Worm (Caenorhabditis elegans) whole organism, young adult: Measurements from ENCODE around the gene C24D10.4.
"Not testable (repeated sequence)": the region's sequence is repeated elsewhere in the genome, so short reads cannot be mapped to it uniquely, and the experiment has no call there.

ENCODE experiments used
- B0336.3 ChIP-seq: fragments of 200-800 bp; sonication (Bioruptor generic); IDR thresholded peaks from 2 replicates; pipeline ENCODE4 v1.3.6; 2022; ENCODE audit warnings: missing genetic modification characterization, missing compliant biosample characterization
- C17E4.6 ChIP-seq: fragments of 200-800 bp; sonication (Bioruptor generic); IDR thresholded peaks from 2 replicates; pipeline ENCODE4 v1.3.6; 2022; ENCODE audit warnings: missing genetic modification reagents, missing genetic modification characterization, missing compliant biosample characterization
- F23B12.7 ChIP-seq: sonication (generic microtip); optimal IDR thresholded peaks from 2 replicates; lab custom pipeline; 2017; ENCODE audit warnings: missing genetic modification characterization, mild to moderate bottlenecking, missing compliant biosample characterization, antibody characterized with exemption, moderate library complexity; ENCODE audit not compliant: insufficient read depth
- F33H1.4 ChIP-seq: fragments of 200-800 bp; sonication (Bioruptor generic); IDR thresholded peaks from 2 replicates; pipeline ENCODE4 v1.3.6; 2022; ENCODE audit warnings: missing genetic modification reagents, missing genetic modification characterization, missing compliant biosample characterization
- F49E8.2 ChIP-seq: sonication (generic microtip); optimal IDR thresholded peaks from 3 replicates; lab custom pipeline; 2017; ENCODE audit warnings: missing genetic modification characterization, mild to moderate bottlenecking, missing compliant biosample characterization, antibody characterized with exemption, moderate library complexity; ENCODE audit not compliant: insufficient read depth
- Y56A3A.18 ChIP-seq: fragments of 200-800 bp; sonication (Bioruptor generic); IDR thresholded peaks from 2 replicates; pipeline ENCODE4 v1.3.6; 2022; ENCODE audit warnings: missing genetic modification reagents, missing genetic modification characterization, missing compliant biosample characterization
- aptf-2 ChIP-seq: fragments of 200-800 bp; sonication (Bioruptor generic); conservative IDR thresholded peaks from 2 replicates; pipeline ENCODE4 v1.3.6; 2022; ENCODE audit warnings: missing genetic modification reagents, missing genetic modification characterization, missing compliant biosample characterization
- aptf-3 ChIP-seq: fragments of 200-800 bp; sonication (Bioruptor generic); IDR thresholded peaks from 2 replicates; pipeline ENCODE4 v1.3.6; 2022; ENCODE audit warnings: missing genetic modification characterization, missing compliant biosample characterization
- bed-1 ChIP-seq: fragments of 200-800 bp; sonication (Bioruptor generic); IDR thresholded peaks from 2 replicates; pipeline ENCODE4 v1.3.6; 2022; ENCODE audit warnings: missing genetic modification reagents, missing genetic modification characterization, missing compliant biosample characterization
- ceh-58 ChIP-seq: fragments of 200-800 bp; sonication (Bioruptor generic); IDR thresholded peaks from 2 replicates; pipeline ENCODE4 v1.3.6; 2022; ENCODE audit warnings: missing genetic modification characterization, missing compliant biosample characterization
- ceh-79 ChIP-seq: sonication (generic microtip); optimal IDR thresholded peaks from 2 replicates; lab custom pipeline; 2017; ENCODE audit warnings: mild to moderate bottlenecking, missing genetic modification characterization, missing compliant biosample characterization
- chd-7 ChIP-seq: sonication (generic microtip); optimal IDR thresholded peaks from 2 replicates; lab custom pipeline; 2016; ENCODE audit warnings: mild to moderate bottlenecking, missing genetic modification characterization, moderate library complexity, missing compliant biosample characterization
- fkh-3 ChIP-seq: sonication (generic microtip); optimal IDR thresholded peaks from 2 replicates; lab custom pipeline; 2016; ENCODE audit warnings: mild to moderate bottlenecking, missing genetic modification characterization, missing compliant biosample characterization
- hlh-12 ChIP-seq: sonication (generic microtip); optimal IDR thresholded peaks from 2 replicates; lab custom pipeline; 2016; ENCODE audit warnings: missing genetic modification characterization, missing compliant biosample characterization
- hmg-1.2 ChIP-seq: fragments of 200-800 bp; sonication (Bioruptor generic); IDR thresholded peaks from 2 replicates; pipeline ENCODE4 v1.3.6; 2022; ENCODE audit warnings: missing genetic modification reagents, missing genetic modification characterization, missing compliant biosample characterization
- hrde-1 ChIP-seq: sonication (generic microtip); optimal IDR thresholded peaks from 2 replicates; lab custom pipeline; 2016; ENCODE audit warnings: missing genetic modification characterization, mild to moderate bottlenecking, missing compliant biosample characterization, moderate library complexity, missing genotype, missing genetic modification reagents, borderline replicate concordance
- hsf-1 ChIP-seq: fragments of 200-800 bp; sonication (Bioruptor generic); IDR thresholded peaks from 2 replicates; pipeline ENCODE4 v1.3.6; 2022; ENCODE audit warnings: missing genetic modification reagents, missing genetic modification characterization, missing compliant biosample characterization
- let-526 ChIP-seq: fragments of 200-800 bp; sonication (Bioruptor generic); IDR thresholded peaks from 2 replicates; pipeline ENCODE4 v1.3.6; 2022; ENCODE audit warnings: missing genetic modification reagents, missing genetic modification characterization, missing compliant biosample characterization
- let-607 ChIP-seq, 2 experiments: fragments of 200-800 bp in 1 of 2; sonication (Bioruptor generic) in 1 of 2; sonication (generic microtip) in 1 of 2; optimal IDR thresholded peaks; 2 replicates each; lab custom pipeline; 2016 to 2018; ENCODE audit warnings: mild to moderate bottlenecking in 2 of 2, missing compliant biosample characterization in 2 of 2, missing genetic modification characterization in 2 of 2, moderate library complexity in 2 of 2, missing genotype in 1 of 2
- lin-40 ChIP-seq: sonication (generic microtip); optimal IDR thresholded peaks from 2 replicates; lab custom pipeline; 2016; ENCODE audit warnings: missing genetic modification characterization, mild to moderate bottlenecking, missing compliant biosample characterization, missing genotype, missing genetic modification reagents
- lsl-1 ChIP-seq: fragments of 200-800 bp; sonication (Bioruptor generic); optimal IDR thresholded peaks from 2 replicates; lab custom pipeline; 2018; ENCODE audit warnings: mild to moderate bottlenecking, missing genetic modification characterization, moderate library complexity, missing compliant biosample characterization
- madf-10 ChIP-seq: sonication (generic microtip); optimal IDR thresholded peaks from 2 replicates; lab custom pipeline; 2016; ENCODE audit warnings: mild to moderate bottlenecking, missing genetic modification characterization, missing compliant biosample characterization
- madf-8 ChIP-seq: fragments of 200-800 bp; sonication (Bioruptor generic); conservative IDR thresholded peaks from 2 replicates; pipeline ENCODE4 v1.3.6; 2022; ENCODE audit warnings: missing genetic modification reagents, missing genetic modification characterization, missing compliant biosample characterization
- nfya-1 ChIP-seq: sonication (generic microtip); optimal IDR thresholded peaks from 2 replicates; lab custom pipeline; 2017; ENCODE audit warnings: antibody characterized with exemption, missing compliant biosample characterization, missing genetic modification characterization, borderline replicate concordance; ENCODE audit not compliant: insufficient read depth
- nfya-2 ChIP-seq: fragments of 200-800 bp; sonication (Bioruptor generic); IDR thresholded peaks from 2 replicates; pipeline ENCODE4 v1.3.6; 2022; ENCODE audit warnings: missing genetic modification reagents, missing genetic modification characterization, missing compliant biosample characterization
- nhr-80 ChIP-seq: sonication (generic microtip); optimal IDR thresholded peaks from 2 replicates; lab custom pipeline; 2016; ENCODE audit warnings: missing genetic modification characterization, missing compliant biosample characterization
- rec-8 ChIP-seq, 2 experiments: sonication (generic microtip); optimal IDR thresholded peaks; 2 replicates each; lab custom pipeline; 2016; ENCODE audit warnings: mild to moderate bottlenecking in 2 of 2, missing genetic modification characterization in 2 of 2, missing genetic modification reagents in 2 of 2, missing genotype in 2 of 2, missing biosample characterization in 1 of 2, missing compliant biosample characterization in 1 of 2, moderate library complexity in 1 of 2
- sea-2 ChIP-seq: fragments of 200-800 bp; sonication (Bioruptor generic); IDR thresholded peaks from 2 replicates; pipeline ENCODE4 v1.3.6; 2022; ENCODE audit warnings: missing genetic modification characterization, missing compliant biosample characterization
- snpc-1.3 ChIP-seq: sonication (generic microtip); optimal IDR thresholded peaks from 2 replicates; lab custom pipeline; 2017; ENCODE audit warnings: missing genetic modification characterization, mild to moderate bottlenecking, missing compliant biosample characterization, antibody characterized with exemption, moderate library complexity, missing genotype, missing genetic modification reagents; ENCODE audit not compliant: insufficient read depth
- snpc-3.4 ChIP-seq: sonication (generic microtip); optimal IDR thresholded peaks from 2 replicates; lab custom pipeline; 2017; ENCODE audit warnings: missing genetic modification characterization, mild to moderate bottlenecking, missing compliant biosample characterization, antibody characterized with exemption, moderate library complexity, missing genotype, missing genetic modification reagents
- unc-130 ChIP-seq: sonication (generic microtip); optimal IDR thresholded peaks from 2 replicates; lab custom pipeline; 2016; ENCODE audit warnings: missing genetic modification reagents, missing genetic modification characterization, missing compliant biosample characterization
- unc-62 ChIP-seq: fragments of 150-350 bp; optimal IDR thresholded peaks from 2 replicates; lab custom pipeline; 2014; ENCODE audit warnings: missing biosample characterization, missing genetic modification reagents, missing genetic modification characterization
- ztf-18 ChIP-seq: sonication (generic microtip); optimal IDR thresholded peaks from 2 replicates; lab custom pipeline; 2016; ENCODE audit warnings: missing genotype, mild to moderate bottlenecking, missing genetic modification characterization, missing compliant biosample characterization
- ztf-28 ChIP-seq: fragments of 200-800 bp; sonication (Bioruptor generic); IDR thresholded peaks from 2 replicates; pipeline ENCODE4 v1.3.6; 2022; ENCODE audit warnings: missing genetic modification reagents, missing genetic modification characterization, missing compliant biosample characterization
- ztf-3 ChIP-seq: fragments of 200-800 bp; sonication (Bioruptor generic); optimal IDR thresholded peaks from 2 replicates; lab custom pipeline; 2018; ENCODE audit warnings: mild to moderate bottlenecking, missing genetic modification characterization, missing compliant biosample characterization
- ztf-6 ChIP-seq: fragments of 200-800 bp; sonication (Bioruptor generic); IDR thresholded peaks from 2 replicates; pipeline ENCODE4 v1.3.6; 2022; ENCODE audit warnings: missing genetic modification reagents, missing genetic modification characterization, missing compliant biosample characterization

Gene C24D10.4

ce11 chrIV:5157226-5157625, 3.1 kb upstream of the C24D10.4 start, which contains the start of gene C24D10.49:
TSS of gene C24D10.49 (minus strand) at chrIV:5157326.
- no peak for TF ChIP-seq sea-2 (GFP tag; lab: Robert Waterston, UW)
- no peak for TF ChIP-seq nfya-2 (GFP tag; lab: Robert Waterston, UW)
- TF ChIP-seq unc-130 (GFP tag; lab: Kevin White, UChicago) = no peak
- TF ChIP-seq C17E4.6 = no peak
- TF ChIP-seq rec-8 (tag; optimal IDR thresholded peaks at IDR 0.05; lab: Kevin White, UChicago) = no peak
- no peak for TF ChIP-seq hlh-12
- TF ChIP-seq snpc-3.4 (tag; lab: Kevin White, UChicago) = no peak
- no peak for TF ChIP-seq hrde-1 (tag; lab: Kevin White, UChicago)
- TF ChIP-seq F33H1.4 (GFP tag; lab: Robert Waterston, UW) = no peak
- no peak for TF ChIP-seq ztf-28 (GFP tag; lab: Robert Waterston, UW)
- no peak for TF ChIP-seq ztf-6 (GFP tag; lab: Robert Waterston, UW)
- TF ChIP-seq bed-1 (GFP tag; lab: Robert Waterston, UW) = no peak

ce11 chrIV:5162941-5163340, 2.6 kb downstream of the C24D10.4 start, which contains the start of the genes nspd-3 and C24D10.2:
TSS of gene nspd-3 (minus strand) at chrIV:5163041.
TSS of gene C24D10.2 (plus strand) at chrIV:5163339.
- not testable (repeated sequence) for TF ChIP-seq ztf-3 (GFP tag; lab: Kevin White, UChicago); madf-8 (GFP tag; lab: Robert Waterston, UW); ceh-58 (GFP tag; lab: Robert Waterston, UW)
- TF ChIP-seq, all 124 proteins: peak for 0; not testable (repeated sequence) for 124

ce11 chrIV:5165626-5166025, 5.3 kb downstream of the C24D10.4 start, which contains the start of gene nspd-6:
TSS of gene nspd-6 (minus strand) at chrIV:5165726.
- not testable (repeated sequence) for TF ChIP-seq nhr-80 (tag; lab: Kevin White, UChicago); hsf-1 (GFP tag; lab: Robert Waterston, UW); fkh-3 (tag; lab: Kevin White, UChicago)
- TF ChIP-seq, all 124 proteins: peak for 0; not testable (repeated sequence) for 124

- TF ChIP-seq ztf-18 (tag; lab: Kevin White, UChicago) = no peak
These were observed 5.7 kb downstream of the C24D10.4 start, which contains the start of gene ptp-5.1 for ce11 chrIV:5166030-5166429. TSS of gene ptp-5.1 (plus strand) at chrIV:5166330.

ce11 chrIV:5169335-5169734, 9.0 kb downstream of the C24D10.4 start:
- no peak for TF ChIP-seq madf-10 (tag; lab: Kevin White, UChicago)
- TF ChIP-seq F23B12.7 (tag; lab: Kevin White, UChicago) = no peak
- no peak for TF ChIP-seq F49E8.2
- no peak for TF ChIP-seq Y56A3A.18 (GFP tag; lab: Robert Waterston, UW)
- no peak for TF ChIP-seq aptf-3 (GFP tag; lab: Robert Waterston, UW)
- no peak for TF ChIP-seq lsl-1 (GFP tag; lab: Kevin White, UChicago)
- TF ChIP-seq aptf-2 = peak; percentile 50; the same call in 1 of the 2 replicates
- no peak for TF ChIP-seq ceh-79 (tag; lab: Kevin White, UChicago)
- TF ChIP-seq B0336.3 (GFP tag; lab: Robert Waterston, UW) = no peak
- TF ChIP-seq lin-40 (tag; lab: Kevin White, UChicago) = no peak
- no peak for TF ChIP-seq chd-7 (tag; lab: Kevin White, UChicago)
- no peak for TF ChIP-seq nfya-1 (tag; lab: Kevin White, UChicago)
- TF ChIP-seq unc-62 (GFP tag; lab: Kevin White, UChicago) = no peak
- peak; percentile 38; the same call in 1 of the 2 replicates for TF ChIP-seq hmg-1.2
- TF ChIP-seq let-607 (tag; optimal IDR thresholded peaks at IDR 0.05; lab: Kevin White, UChicago) = no peak
- TF ChIP-seq snpc-1.3 = no peak
- no peak for TF ChIP-seq let-526
